Fruit fly (Drosophila melanogaster) whole organism, prepupa: Measurements from ENCODE around the gene CG46309.
A peak's percentile ranks its signal among the peaks of the same experiment; 100 is the strongest.

ENCODE experiments used
- Blimp-1 ChIP-seq: fragments of 200-800 bp; sonication (Bioruptor generic); optimal IDR thresholded peaks from 3 replicates; lab custom pipeline; 2017; ENCODE audit warnings: missing biosample characterization, missing genetic modification characterization, mild to moderate bottlenecking, moderate library complexity, missing genetic modification reagents
- CG10631 ChIP-seq: fragments of 200-800 bp; sonication (Bioruptor generic); optimal IDR thresholded peaks from 2 replicates; lab custom pipeline; 2016; ENCODE audit warnings: missing biosample characterization, missing genetic modification characterization
- CG10669 ChIP-seq: fragments of 200-800 bp; sonication (Bioruptor generic); optimal IDR thresholded peaks from 3 replicates; lab custom pipeline; 2018; ENCODE audit warnings: missing biosample characterization, mild to moderate bottlenecking, missing genetic modification characterization, moderate library complexity
- CG11294 ChIP-seq: fragments of 200-800 bp; sonication (Bioruptor generic); IDR thresholded peaks from 2 replicates; pipeline ENCODE4 v1.3.6; 2022; ENCODE audit warnings: missing biosample characterization, missing genetic modification characterization
- CG11762 ChIP-seq: fragments of 200-800 bp; sonication (Bioruptor generic); optimal IDR thresholded peaks from 3 replicates; lab custom pipeline; 2016; ENCODE audit warnings: missing biosample characterization, missing genetic modification characterization; ENCODE audit not compliant: insufficient read depth
- CG11902 ChIP-seq: fragments of 200-800 bp; sonication (Bioruptor generic); optimal IDR thresholded peaks from 3 replicates; lab custom pipeline; 2016; ENCODE audit warnings: missing biosample characterization, missing genetic modification characterization
- CG15336 ChIP-seq: fragments of 200-800 bp; sonication (Bioruptor generic); IDR thresholded peaks from 2 replicates; pipeline ENCODE4 v1.3.6; 2022; ENCODE audit warnings: missing biosample characterization, missing genetic modification characterization
- CG1621 ChIP-seq: fragments of 200-800 bp; sonication (Bioruptor generic); optimal IDR thresholded peaks from 3 replicates; lab custom pipeline; 2018; ENCODE audit warnings: missing biosample characterization, mild to moderate bottlenecking, missing genetic modification characterization
- CG3032 ChIP-seq: fragments of 200-800 bp; optimal IDR thresholded peaks from 2 replicates; lab custom pipeline; 2019; ENCODE audit warnings: missing biosample characterization, mild to moderate bottlenecking, missing genetic modification characterization, moderate library complexity
- CG31627 ChIP-seq: fragments of 200-800 bp; sonication (Bioruptor generic); optimal IDR thresholded peaks from 3 replicates; lab custom pipeline; 2016; ENCODE audit warnings: missing biosample characterization, missing genetic modification characterization
- CG32006 ChIP-seq: fragments of 200-800 bp; sonication (Bioruptor generic); optimal IDR thresholded peaks from 3 replicates; lab custom pipeline; 2017; ENCODE audit warnings: missing biosample characterization, mild to moderate bottlenecking, missing genetic modification characterization
- CG34406 ChIP-seq: fragments of 200-800 bp; sonication (Bioruptor generic); optimal IDR thresholded peaks from 3 replicates; lab custom pipeline; 2016; ENCODE audit warnings: missing biosample characterization, missing genetic modification characterization
- CG3919 ChIP-seq: fragments of 200-800 bp; sonication (Bioruptor generic); optimal IDR thresholded peaks from 3 replicates; lab custom pipeline; 2016; ENCODE audit warnings: missing biosample characterization, missing genetic modification characterization
- CG4318 ChIP-seq: fragments of 200-800 bp; sonication (Bioruptor generic); optimal IDR thresholded peaks from 3 replicates; lab custom pipeline; 2017; ENCODE audit warnings: missing biosample characterization, mild to moderate bottlenecking, missing genetic modification characterization
- CG6163 ChIP-seq: fragments of 200-800 bp; sonication (Bioruptor generic); IDR thresholded peaks from 3 replicates; pipeline ENCODE4 v1.3.6; 2022; ENCODE audit warnings: missing biosample characterization, missing genetic modification characterization
- CG6276 ChIP-seq: fragments of 200-800 bp; sonication (Bioruptor generic); optimal IDR thresholded peaks from 2 replicates; lab custom pipeline; 2017; ENCODE audit warnings: missing biosample characterization, mild to moderate bottlenecking, missing genetic modification characterization
- CG6792 ChIP-seq: fragments of 200-800 bp; sonication (Bioruptor generic); optimal IDR thresholded peaks from 3 replicates; lab custom pipeline; 2016; ENCODE audit warnings: missing biosample characterization, missing genetic modification characterization
- CG6808 ChIP-seq: fragments of 200-800 bp; sonication (Bioruptor generic); optimal IDR thresholded peaks from 3 replicates; lab custom pipeline; 2017; ENCODE audit warnings: missing biosample characterization, missing genetic modification characterization, mild to moderate bottlenecking, moderate library complexity, missing genetic modification reagents
- CG6854 ChIP-seq: fragments of 200-800 bp; sonication (Bioruptor generic); optimal IDR thresholded peaks from 2 replicates; lab custom pipeline; 2017; ENCODE audit warnings: missing biosample characterization, mild to moderate bottlenecking, missing genetic modification characterization
- CG7368 ChIP-seq: fragments of 200-800 bp; sonication (Bioruptor generic); optimal IDR thresholded peaks from 3 replicates; lab custom pipeline; 2016; ENCODE audit warnings: missing biosample characterization, missing genetic modification characterization
- CG8119 ChIP-seq: fragments of 200-800 bp; sonication (Bioruptor generic); IDR thresholded peaks from 3 replicates; pipeline ENCODE4 v1.3.6; 2022; ENCODE audit warnings: missing biosample characterization, missing genetic modification characterization
- CG8319 ChIP-seq: fragments of 200-800 bp; sonication (Bioruptor generic); optimal IDR thresholded peaks from 3 replicates; lab custom pipeline; 2016; ENCODE audit warnings: missing biosample characterization, missing genetic modification characterization
- CG9139 ChIP-seq: fragments of 200-800 bp; sonication (Bioruptor generic); optimal IDR thresholded peaks from 3 replicates; lab custom pipeline; 2017; ENCODE audit warnings: missing biosample characterization, mild to moderate bottlenecking, missing genetic modification characterization
- Eip78C ChIP-seq: fragments of 200-800 bp; sonication (Bioruptor generic); peaks from one replicate; lab custom pipeline; 2016; ENCODE audit warnings: missing biosample characterization, missing genetic modification characterization
- Eip93F ChIP-seq: fragments of 200-800 bp; sonication (Bioruptor generic); optimal IDR thresholded peaks from 2 replicates; lab custom pipeline; 2016; ENCODE audit warnings: missing biosample characterization, mild to moderate bottlenecking, missing genetic modification characterization
- Ets96B ChIP-seq: fragments of 200-800 bp; optimal IDR thresholded peaks from 2 replicates; lab custom pipeline; 2019; ENCODE audit warnings: missing biosample characterization, mild to moderate bottlenecking, missing genetic modification characterization, moderate library complexity
- Gug ChIP-seq: fragments of 200-800 bp; sonication (Bioruptor generic); IDR thresholded peaks from 2 replicates; pipeline ENCODE4 v1.3.6; 2022; ENCODE audit warnings: missing biosample characterization, missing genetic modification characterization
- Hr38 ChIP-seq: sonication (Bioruptor generic); optimal IDR thresholded peaks from 2 replicates; lab custom pipeline; 2016; ENCODE audit warnings: missing biosample characterization, missing genetic modification characterization
- Hr39 ChIP-seq: fragments of 200-800 bp; sonication (Bioruptor generic); optimal IDR thresholded peaks from 2 replicates; lab custom pipeline; 2016; ENCODE audit warnings: missing biosample characterization, missing genetic modification characterization
- Sox102F ChIP-seq: fragments of 200-800 bp; sonication (Bioruptor generic); optimal IDR thresholded peaks from 2 replicates; lab custom pipeline; 2016; ENCODE audit warnings: missing biosample characterization, mild to moderate bottlenecking, missing genetic modification characterization
- Sox14 ChIP-seq: fragments of 200-800 bp; sonication (Bioruptor generic); optimal IDR thresholded peaks from 3 replicates; lab custom pipeline; 2016; ENCODE audit warnings: missing biosample characterization, missing genetic modification characterization
- Sox15 ChIP-seq: fragments of 200-800 bp; sonication (Bioruptor generic); optimal IDR thresholded peaks from 3 replicates; lab custom pipeline; 2016; ENCODE audit warnings: missing biosample characterization, missing genetic modification characterization
- acj6 ChIP-seq: fragments of 200-800 bp; sonication (Bioruptor generic); optimal IDR thresholded peaks from 3 replicates; lab custom pipeline; 2016; ENCODE audit warnings: missing biosample characterization, missing genetic modification characterization
- cyc ChIP-seq: fragments of 200-800 bp; sonication (Bioruptor generic); optimal IDR thresholded peaks from 3 replicates; lab custom pipeline; 2016; ENCODE audit warnings: missing biosample characterization, missing genetic modification characterization
- dac ChIP-seq: fragments of 200-800 bp; sonication (Bioruptor generic); optimal IDR thresholded peaks from 2 replicates; lab custom pipeline; 2017; ENCODE audit warnings: missing biosample characterization, mild to moderate bottlenecking, missing genetic modification characterization
- dsx ChIP-seq: fragments of 200-800 bp; optimal IDR thresholded peaks from 3 replicates; lab custom pipeline; 2019; ENCODE audit warnings: missing biosample characterization, mild to moderate bottlenecking, missing genetic modification characterization, moderate library complexity; ENCODE audit not compliant: poor library complexity, severe bottlenecking
- eg ChIP-seq: fragments of 200-800 bp; sonication (Bioruptor generic); IDR thresholded peaks from 3 replicates; pipeline ENCODE4 v1.3.6; 2022; ENCODE audit warnings: missing biosample characterization, missing genetic modification characterization
- esn ChIP-seq: fragments of 200-800 bp; sonication (Bioruptor generic); optimal IDR thresholded peaks from 2 replicates; lab custom pipeline; 2016; ENCODE audit warnings: missing biosample characterization, mild to moderate bottlenecking, missing genetic modification characterization, moderate library complexity
- fd59A ChIP-seq: fragments of 200-800 bp; sonication (Bioruptor generic); optimal IDR thresholded peaks from 2 replicates; lab custom pipeline; 2017; ENCODE audit warnings: missing biosample characterization, mild to moderate bottlenecking, missing genetic modification characterization, missing genetic modification reagents
- fd85E ChIP-seq: fragments of 200-800 bp; sonication (Bioruptor generic); optimal IDR thresholded peaks from 3 replicates; lab custom pipeline; 2016; ENCODE audit warnings: missing biosample characterization, missing genetic modification characterization
- fkh ChIP-seq: fragments of 200-800 bp; sonication (Bioruptor generic); optimal IDR thresholded peaks from 3 replicates; lab custom pipeline; 2017; ENCODE audit warnings: missing biosample characterization, mild to moderate bottlenecking, missing genetic modification characterization, moderate library complexity
- lz ChIP-seq: fragments of 200-800 bp; sonication (Bioruptor generic); optimal IDR thresholded peaks from 3 replicates; lab custom pipeline; 2016; ENCODE audit warnings: missing biosample characterization, missing genetic modification characterization
- net ChIP-seq: fragments of 200-800 bp; sonication (Bioruptor generic); optimal IDR thresholded peaks from 3 replicates; lab custom pipeline; 2016; ENCODE audit warnings: missing biosample characterization, missing genetic modification characterization
- pdm3 ChIP-seq: fragments of 200-800 bp; sonication (Bioruptor generic); optimal IDR thresholded peaks from 3 replicates; lab custom pipeline; 2016; ENCODE audit warnings: missing biosample characterization, missing genetic modification characterization
- salr ChIP-seq, 2 experiments: fragments of 200-800 bp; sonication (Bioruptor generic); optimal IDR thresholded peaks; 3 replicates each; lab custom pipeline; 2016 to 2018; ENCODE audit warnings: missing biosample characterization in 2 of 2, missing genetic modification characterization in 2 of 2, mild to moderate bottlenecking in 1 of 2
- spab ChIP-seq: fragments of 200-800 bp; sonication (Bioruptor generic); optimal IDR thresholded peaks from 2 replicates; lab custom pipeline; 2017; ENCODE audit warnings: missing biosample characterization, mild to moderate bottlenecking, missing genetic modification characterization, missing genetic modification reagents
- ss ChIP-seq, 2 experiments: fragments of 200-800 bp; sonication (Bioruptor generic); optimal IDR thresholded peaks; 2 replicates in 1 of 2; 3 replicates in 1 of 2; lab custom pipeline; 2017 to 2018; ENCODE audit warnings: mild to moderate bottlenecking in 2 of 2, missing biosample characterization in 2 of 2, missing genetic modification characterization in 2 of 2, moderate library complexity in 1 of 2
- svp ChIP-seq: fragments of 200-800 bp; sonication (Bioruptor generic); peaks from one replicate; lab custom pipeline; 2016; ENCODE audit warnings: missing biosample characterization, missing genetic modification characterization
- topi ChIP-seq: fragments of 200-800 bp; sonication (Bioruptor generic); optimal IDR thresholded peaks from 3 replicates; lab custom pipeline; 2016; ENCODE audit warnings: missing biosample characterization, missing genetic modification characterization
- vri ChIP-seq: fragments of 200-800 bp; sonication (Bioruptor generic); optimal IDR thresholded peaks from 3 replicates; lab custom pipeline; 2016; ENCODE audit warnings: missing biosample characterization, mild to moderate bottlenecking, missing genetic modification characterization

Gene CG46309

DNA sequence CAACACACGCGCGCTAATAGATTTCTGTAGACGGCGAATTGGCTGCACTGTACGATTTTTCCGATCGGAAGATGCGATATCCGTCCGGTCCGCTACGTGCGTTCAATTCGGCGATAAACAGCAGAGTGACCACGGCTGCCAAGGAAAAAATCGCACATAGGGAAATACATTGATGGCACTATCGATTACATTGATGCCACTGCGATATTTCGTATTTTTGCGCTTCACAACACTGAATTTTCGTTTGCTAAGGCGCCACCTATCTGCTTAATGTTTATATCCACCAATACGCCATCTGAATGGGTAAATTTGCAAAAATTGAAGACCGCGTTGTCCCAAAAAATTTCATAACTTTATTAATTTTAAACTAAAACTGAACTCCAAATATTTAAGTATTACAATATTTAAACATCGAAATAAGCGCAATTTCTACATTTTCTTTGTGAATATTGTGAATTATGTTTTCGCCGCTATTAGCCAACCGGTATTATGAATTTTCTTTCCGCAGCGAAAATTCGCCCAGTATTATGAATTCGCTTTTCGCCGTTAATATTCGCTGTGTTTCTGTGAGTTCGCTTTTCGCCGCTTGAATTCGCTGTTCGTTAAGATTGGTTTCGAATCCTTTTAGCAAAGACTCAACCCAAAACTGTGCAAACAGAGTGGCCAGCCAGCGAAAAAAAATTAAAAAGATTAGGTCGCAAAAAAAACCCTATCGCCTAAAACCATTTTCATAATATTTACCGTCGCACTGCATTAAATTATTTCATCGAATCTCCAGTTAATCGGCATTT lies 36.2 kb upstream of the CG46309 start, which contains the start of the genes crp and pkaap:
Gene crp, minus strand, starts transcription at position 129 of the 791 bp plus-strand sequence.
Gene pkaap, plus strand, starts transcription at position 689 of the 791 bp plus-strand sequence.
- no peak for TF ChIP-seq CG15336
- TF ChIP-seq CG1621 (tag; lab: Kevin White, UChicago): peak; percentile 65
- peak; percentile 15 for TF ChIP-seq CG10669 (GFP tag; lab: Kevin White, UChicago)
- peak; percentile 57 for TF ChIP-seq Eip93F (GFP tag; lab: Kevin White, UChicago)
- peak; percentile 34 for TF ChIP-seq CG10631 (GFP tag; lab: Kevin White, UChicago)
- TF ChIP-seq cyc: peak; percentile 81
- no peak for TF ChIP-seq CG11762
- TF ChIP-seq CG9139: peak; percentile 57
- TF ChIP-seq lz (GFP tag; lab: Kevin White, UChicago): peak; percentile 79
- no peak for TF ChIP-seq Blimp-1 (GFP tag; lab: Kevin White, UChicago)
- peak; percentile 77 for TF ChIP-seq pdm3 (GFP tag; lab: Kevin White, UChicago)
- TF ChIP-seq Sox102F: no peak
- peak; percentile 58 for TF ChIP-seq vri (GFP tag; lab: Kevin White, UChicago)
- peak in 1 of 2 experiments; percentile 27 for TF ChIP-seq salr (GFP tag; optimal IDR thresholded peaks at IDR 0.05; lab: Kevin White, UChicago)
- TF ChIP-seq Ets96B: no peak
- TF ChIP-seq Sox14 (GFP tag; lab: Kevin White, UChicago): peak; percentile 62
- no peak for TF ChIP-seq CG4318 (GFP tag; lab: Kevin White, UChicago)
- no peak for TF ChIP-seq eg (GFP tag; lab: Robert Waterston, UW)
- TF ChIP-seq dsx (GFP tag; lab: Kevin White, UChicago): peak; percentile 69
- TF ChIP-seq CG7368 (GFP tag; lab: Kevin White, UChicago): peak; percentile 53
- peak; percentile 83 for TF ChIP-seq CG31627 (GFP tag; lab: Kevin White, UChicago)
- TF ChIP-seq Eip78C (GFP tag; lab: Kevin White, UChicago): peak; percentile 80
- TF ChIP-seq acj6 (GFP tag; lab: Kevin White, UChicago): peak; percentile 63
- TF ChIP-seq fd85E (GFP tag; lab: Kevin White, UChicago): peak; percentile 48
- no peak for TF ChIP-seq CG34406 (GFP tag; lab: Kevin White, UChicago)
- no peak for TF ChIP-seq svp (GFP tag; lab: Kevin White, UChicago)
- TF ChIP-seq CG3919 (GFP tag; lab: Kevin White, UChicago): peak; percentile 82
- peak; percentile 28 for TF ChIP-seq CG6854 (GFP tag; lab: Kevin White, UChicago)
- TF ChIP-seq CG11294 (GFP tag; lab: Robert Waterston, UW): no peak
- no peak for TF ChIP-seq CG8119 (GFP tag; lab: Robert Waterston, UW)
- TF ChIP-seq Hr39 (GFP tag; lab: Kevin White, UChicago): peak; percentile 81
- no peak for TF ChIP-seq spab (GFP tag; lab: Kevin White, UChicago)
- TF ChIP-seq CG6276: no peak
- peak; percentile 54 for TF ChIP-seq topi
- TF ChIP-seq ss (GFP tag; optimal IDR thresholded peaks at IDR 0.05; lab: Kevin White, UChicago): peak; percentile 37 to 57
- TF ChIP-seq Gug (GFP tag; lab: Robert Waterston, UW): no peak
- peak; percentile 41 for TF ChIP-seq CG6792 (GFP tag; lab: Kevin White, UChicago)
- TF ChIP-seq esn (GFP tag; lab: Kevin White, UChicago): peak; percentile 76
- peak; percentile 52 for TF ChIP-seq net
- TF ChIP-seq CG6808 (GFP tag; lab: Kevin White, UChicago): peak; percentile 17
- peak; percentile 25 for TF ChIP-seq Sox15 (GFP tag; lab: Kevin White, UChicago)
- peak; percentile 59 for TF ChIP-seq CG11902 (GFP tag; lab: Kevin White, UChicago)
- peak; percentile 25 for TF ChIP-seq CG8319
- peak; percentile 27 for TF ChIP-seq dac (GFP tag; lab: Kevin White, UChicago)
- no peak for TF ChIP-seq Hr38 (GFP tag; lab: Kevin White, UChicago)
- peak; percentile 21 for TF ChIP-seq CG3032
- TF ChIP-seq fkh (GFP tag; lab: Kevin White, UChicago): peak; percentile 94
- TF ChIP-seq CG6163 (GFP tag; lab: Robert Waterston, UW): no peak
- TF ChIP-seq fd59A (GFP tag; lab: Kevin White, UChicago): no peak
- TF ChIP-seq CG32006: peak; percentile 28
